Fruit fly (Drosophila melanogaster): Measurements from ENCODE around the gene RpS9.

The RpS9 gene

DNA sequence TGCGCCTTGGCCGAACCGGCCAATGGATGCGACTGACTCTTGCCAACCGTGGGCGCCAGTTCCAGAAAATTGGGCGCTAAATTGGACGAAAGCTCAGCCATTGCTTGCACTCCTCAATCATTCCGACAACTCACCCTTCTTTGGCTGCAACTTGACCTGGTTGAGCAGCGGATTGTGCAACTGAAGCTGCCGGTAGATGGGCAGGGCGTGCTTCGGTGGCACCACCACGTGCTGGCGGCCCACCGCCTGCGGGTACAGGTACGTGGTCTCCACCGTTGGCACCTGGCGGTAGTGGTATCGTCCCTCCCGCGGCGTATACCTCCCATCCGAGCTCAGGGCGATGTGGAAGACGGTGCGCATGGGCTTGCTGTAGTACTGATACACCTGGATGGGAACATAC, 20.9 kb downstream of the RpS9 start:
- TF ChIP-seq Hr4 (GFP tag; optimal IDR thresholded peaks at IDR 0.05) (no peak), salr (GFP tag; optimal IDR thresholded peaks at IDR 0.05) (no peak), Hr38 (GFP tag; optimal IDR thresholded peaks at IDR 0.05) (no peak), CG3032 (tag; optimal IDR thresholded peaks at IDR 0.05) (no peak), Blimp-1 (GFP tag; optimal IDR thresholded peaks at IDR 0.05) (no peak), Hr39 (GFP tag; optimal IDR thresholded peaks at IDR 0.05) (no peak), CG10631 (GFP tag; optimal IDR thresholded peaks at IDR 0.05) (no peak), CG11294 (GFP tag; IDR thresholded peaks at IDR 0.05) (no peak), dac (GFP tag; optimal IDR thresholded peaks at IDR 0.05) (no peak), Smox (GFP tag; optimal IDR thresholded peaks at IDR 0.05) (no peak), achi (GFP tag; optimal IDR thresholded peaks at IDR 0.05) (no peak)

DNA sequence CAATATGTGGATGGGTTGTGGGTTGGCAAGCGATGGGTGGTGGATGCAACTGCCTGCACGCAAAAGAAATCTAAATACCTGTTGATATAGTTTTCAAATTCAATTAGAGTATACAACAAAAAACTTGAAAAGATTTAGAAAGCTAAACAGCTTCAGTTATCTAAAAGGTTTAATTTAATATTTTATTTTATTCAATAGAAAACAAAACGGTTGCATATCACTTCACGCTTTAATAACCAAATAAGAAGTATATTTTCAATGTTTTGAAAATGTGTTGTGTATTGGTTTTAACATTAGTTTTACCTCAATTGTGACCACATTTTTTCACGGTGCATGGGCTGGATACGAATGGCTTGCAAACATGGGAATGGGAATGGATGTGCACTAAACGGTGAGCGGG, 21.7 kb downstream of the RpS9 start:
- TF ChIP-seq CG16779 (tag; optimal IDR thresholded peaks at IDR 0.05) (no peak), Hr4 (GFP tag; optimal IDR thresholded peaks at IDR 0.05) (peak; percentile 58), vri (GFP tag; optimal IDR thresholded peaks at IDR 0.05) (no peak), CG8119 (GFP tag; IDR thresholded peaks at IDR 0.05) (peak; percentile 60; the same call in 2 of the 3 replicates), Eip78C (GFP tag) (peak; percentile 70), acj6 (GFP tag; optimal IDR thresholded peaks at IDR 0.05) (no peak), CG15336 (GFP tag; IDR thresholded peaks at IDR 0.05) (peak; percentile 47; the same call in 1 of the 2 replicates), salr (GFP tag; optimal IDR thresholded peaks at IDR 0.05) (no peak), CG6808 (GFP tag; optimal IDR thresholded peaks at IDR 0.05) (no peak), Lpt (GFP tag; optimal IDR thresholded peaks at IDR 0.05) (peak; percentile 28), cyc (GFP tag; optimal IDR thresholded peaks at IDR 0.05) (no peak), esn (GFP tag; optimal IDR thresholded peaks at IDR 0.05) (no peak), dsx (GFP tag; optimal IDR thresholded peaks at IDR 0.05; ENCODE audit: poor library complexity, severe bottlenecking) (no peak), Met (GFP tag; optimal IDR thresholded peaks at IDR 0.05) (no peak), lz (GFP tag; optimal IDR thresholded peaks at IDR 0.05) (no peak), CG9139 (GFP tag; optimal IDR thresholded peaks at IDR 0.05) (no peak), dac (GFP tag; optimal IDR thresholded peaks at IDR 0.05) (no peak), Ets96B (tag; optimal IDR thresholded peaks at IDR 0.05) (no peak), Hr39 (GFP tag; optimal IDR thresholded peaks at IDR 0.05) (no peak), fkh (GFP tag; optimal IDR thresholded peaks at IDR 0.05) (no peak), CG1621 (tag; optimal IDR thresholded peaks at IDR 0.05) (no peak), eg (GFP tag; IDR thresholded peaks at IDR 0.05) (no peak), fd85E (GFP tag; optimal IDR thresholded peaks at IDR 0.05) (no peak), CG8319 (GFP tag; optimal IDR thresholded peaks at IDR 0.05) (no peak), CG10631 (GFP tag; optimal IDR thresholded peaks at IDR 0.05) (no peak)

DNA sequence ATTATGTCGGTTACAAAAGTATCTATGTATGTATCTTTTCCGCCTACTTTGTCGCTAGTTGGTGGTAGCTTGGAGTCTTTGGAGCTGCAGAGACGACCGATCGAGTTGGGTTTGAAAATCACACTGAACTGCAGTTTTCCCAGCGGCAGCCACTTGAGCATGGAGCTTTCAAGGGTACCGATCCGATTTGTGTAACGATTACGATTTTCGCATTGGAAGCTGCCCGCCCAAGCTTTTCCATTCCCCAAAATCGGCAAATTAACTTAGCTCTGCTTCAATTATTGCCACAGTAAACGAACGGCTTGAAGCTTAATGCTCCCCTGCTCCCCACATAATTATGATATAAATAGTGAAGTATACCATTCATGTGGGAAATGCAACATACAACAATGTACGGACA, 22.2 kb downstream of the RpS9 start, which contains the start of gene CG32036:
CG32036 (minus strand) TSS at position 101 of the 400 bp plus-strand sequence.
- TF ChIP-seq CG11294 (GFP tag; IDR thresholded peaks at IDR 0.05) (no peak), eg (GFP tag; IDR thresholded peaks at IDR 0.05) (0 out of 3 replicates have a peak, but pooled peaks have one; percentile 36)

DNA sequence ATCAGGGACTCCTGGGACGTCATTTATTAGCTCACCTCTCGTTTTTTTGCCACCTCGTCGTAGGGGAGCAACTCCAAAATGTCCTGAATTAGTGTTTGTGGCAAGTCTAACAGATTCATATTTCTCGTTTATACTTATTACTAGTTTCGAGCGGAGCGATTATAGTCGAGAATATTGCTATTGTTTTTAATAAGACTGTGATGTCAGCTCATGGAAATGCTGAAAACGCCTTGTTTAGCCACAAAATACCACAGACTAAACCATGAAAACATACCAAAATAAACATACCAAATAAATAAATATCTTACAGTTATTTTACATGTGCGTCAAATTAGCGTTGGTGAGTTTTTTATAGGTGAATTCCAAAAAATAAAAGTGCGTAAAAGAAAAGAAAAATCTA, 23.7 kb downstream of the RpS9 start, which contains the start of gene pall:
pall (minus strand) TSS at position 205 of the 400 bp plus-strand sequence.
- TF ChIP-seq CG15336 (GFP tag; IDR thresholded peaks at IDR 0.05) (0 out of 2 replicates have a peak, but pooled peaks have one; percentile 27), Hr39 (GFP tag; optimal IDR thresholded peaks at IDR 0.05) (no peak)

DNA sequence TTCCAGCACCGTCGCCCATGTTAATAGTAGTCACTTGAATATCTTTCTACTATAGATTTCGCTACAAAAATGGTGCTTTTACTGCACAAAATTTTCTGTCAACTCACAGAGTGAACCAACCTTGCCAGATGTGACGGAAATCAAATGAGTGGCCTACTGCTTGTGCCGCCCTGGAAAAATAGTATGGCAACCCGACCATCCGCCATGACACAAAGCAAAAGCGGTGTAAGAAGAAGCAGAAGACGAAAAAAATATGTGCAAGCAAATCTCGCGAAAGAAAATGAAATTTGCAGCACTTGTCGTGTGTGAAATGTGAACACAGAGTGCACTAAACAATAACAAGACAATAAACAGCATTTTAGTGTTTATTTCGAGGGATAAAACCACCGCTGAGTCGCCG, 34.5 kb downstream of the RpS9 start, which contains the start of the genes Uch-L5 and Jarid2:
Uch-L5 (minus strand) TSS at position 137 of the 400 bp plus-strand sequence.
Jarid2 (plus strand) TSS at position 210 of the 400 bp plus-strand sequence.
- no peak for TF ChIP-seq svp (GFP tag)
- TF ChIP-seq CG16779 (tag; optimal IDR thresholded peaks at IDR 0.05): no peak
- peak; percentile 63 for TF ChIP-seq CG31627 (GFP tag; optimal IDR thresholded peaks at IDR 0.05)
- no peak for TF ChIP-seq CG10669 (GFP tag; optimal IDR thresholded peaks at IDR 0.05)
- TF ChIP-seq Ets96B (tag; optimal IDR thresholded peaks at IDR 0.05): no peak
- TF ChIP-seq CG4318 (GFP tag; optimal IDR thresholded peaks at IDR 0.05): no peak
- peak; percentile 65 for TF ChIP-seq cyc (GFP tag; optimal IDR thresholded peaks at IDR 0.05)
- no peak for TF ChIP-seq Hr39 (GFP tag; optimal IDR thresholded peaks at IDR 0.05)
- TF ChIP-seq CG3919 (GFP tag; optimal IDR thresholded peaks at IDR 0.05): no peak
- TF ChIP-seq fkh (GFP tag; optimal IDR thresholded peaks at IDR 0.05): peak; percentile 13
- peak; percentile 13 for TF ChIP-seq vri (GFP tag; optimal IDR thresholded peaks at IDR 0.05)
- TF ChIP-seq CG11902 (GFP tag; optimal IDR thresholded peaks at IDR 0.05): no peak
- TF ChIP-seq CG1621 (tag; optimal IDR thresholded peaks at IDR 0.05): peak; percentile 59
- no peak for TF ChIP-seq Sox15 (GFP tag; optimal IDR thresholded peaks at IDR 0.05)
- TF ChIP-seq fd85E (GFP tag; optimal IDR thresholded peaks at IDR 0.05): no peak
- TF ChIP-seq CG8119 (GFP tag; IDR thresholded peaks at IDR 0.05): no peak
- peak; percentile 72 for TF ChIP-seq esn (GFP tag; optimal IDR thresholded peaks at IDR 0.05)
- peak; percentile 92 for TF ChIP-seq Sox14 (GFP tag; optimal IDR thresholded peaks at IDR 0.05)
- no peak for TF ChIP-seq CG6163 (GFP tag; IDR thresholded peaks at IDR 0.05)
- peak; percentile 35 for TF ChIP-seq lz (GFP tag; optimal IDR thresholded peaks at IDR 0.05)
- no peak for TF ChIP-seq CG7368 (GFP tag; optimal IDR thresholded peaks at IDR 0.05)
- TF ChIP-seq acj6 (GFP tag; optimal IDR thresholded peaks at IDR 0.05): no peak
- no peak for TF ChIP-seq CG11294 (GFP tag; IDR thresholded peaks at IDR 0.05)
- TF ChIP-seq CG6854 (GFP tag; optimal IDR thresholded peaks at IDR 0.05): peak; percentile 73
